Worm (Caenorhabditis elegans) whole organism, mixed stage, embryonic: ENCODE measurements around the gene C28H8.3.
A peak's percentile ranks its signal among the peaks of the same experiment; 100 is the strongest.

Experiments used
- M03D4.4 ChIP-seq: sonication (generic microtip); optimal IDR thresholded peaks from 2 replicates; lab custom pipeline; 2017; ENCODE audit warnings: mild to moderate bottlenecking, missing genetic modification characterization, missing compliant biosample characterization
- bed-3 ChIP-seq: fragments of 200-800 bp; sonication (Bioruptor generic); optimal IDR thresholded peaks from 3 replicates; lab custom pipeline; 2018; ENCODE audit warnings: mild to moderate bottlenecking, missing genetic modification characterization, moderate library complexity, missing compliant biosample characterization
- blmp-1 ChIP-seq: fragments of 150-350 bp; optimal IDR thresholded peaks from 2 replicates; lab custom pipeline; 2014; ENCODE audit warnings: missing biosample characterization, missing genetic modification characterization
- ceh-39 ChIP-seq: fragments of 150-350 bp; optimal IDR thresholded peaks from 2 replicates; lab custom pipeline; 2014; ENCODE audit warnings: missing biosample characterization, missing genetic modification characterization
- ceh-43 ChIP-seq: fragments of 200-800 bp; sonication (Bioruptor generic); optimal IDR thresholded peaks from 2 replicates; lab custom pipeline; 2018; ENCODE audit warnings: mild to moderate bottlenecking, missing genetic modification characterization, moderate library complexity, missing compliant biosample characterization
- ces-1 ChIP-seq: fragments of 150-350 bp; optimal IDR thresholded peaks from 2 replicates; lab custom pipeline; 2014; ENCODE audit warnings: missing biosample characterization, missing genetic modification reagents, missing genetic modification characterization
- cnd-1 ChIP-seq: fragments of 200-800 bp; sonication (Bioruptor generic); optimal IDR thresholded peaks from 2 replicates; lab custom pipeline; 2018; ENCODE audit warnings: mild to moderate bottlenecking, missing genetic modification characterization, missing compliant biosample characterization
- drap-1 ChIP-seq: fragments of 200-800 bp; sonication (Bioruptor generic); optimal IDR thresholded peaks from 3 replicates; lab custom pipeline; 2018; ENCODE audit warnings: mild to moderate bottlenecking, missing genetic modification characterization, missing compliant biosample characterization
- elt-3 ChIP-seq: fragments of 150-350 bp; optimal IDR thresholded peaks from 2 replicates; lab custom pipeline; 2014; ENCODE audit warnings: missing biosample characterization, missing genetic modification characterization
- flh-1 ChIP-seq: fragments of 200-800 bp; sonication (Bioruptor generic); optimal IDR thresholded peaks from 2 replicates; lab custom pipeline; 2018; ENCODE audit warnings: mild to moderate bottlenecking, missing genetic modification characterization, moderate library complexity, missing compliant biosample characterization
- ham-2 ChIP-seq: fragments of 200-800 bp; sonication (Bioruptor generic); optimal IDR thresholded peaks from 2 replicates; lab custom pipeline; 2018; ENCODE audit warnings: mild to moderate bottlenecking, missing genetic modification characterization, missing compliant biosample characterization
- hlh-1 ChIP-seq: fragments of 150-350 bp; optimal IDR thresholded peaks from 2 replicates; lab custom pipeline; 2014; ENCODE audit warnings: missing biosample characterization, missing genetic modification reagents, missing genetic modification characterization
- lin-13 ChIP-seq: fragments of 150-350 bp; optimal IDR thresholded peaks from 2 replicates; lab custom pipeline; 2014; ENCODE audit warnings: missing biosample characterization, missing genetic modification characterization
- lsy-2 ChIP-seq: fragments of 150-350 bp; optimal IDR thresholded peaks from 2 replicates; lab custom pipeline; 2014; ENCODE audit warnings: missing biosample characterization, missing genetic modification characterization
- mab-5 ChIP-seq: fragments of 150-350 bp; optimal IDR thresholded peaks from 2 replicates; lab custom pipeline; 2014; ENCODE audit warnings: missing biosample characterization, missing genetic modification characterization
- mep-1 ChIP-seq: fragments of 150-350 bp; optimal IDR thresholded peaks from 2 replicates; lab custom pipeline; 2017; ENCODE audit warnings: missing biosample characterization, missing genetic modification reagents, missing genetic modification characterization, inconsistent platforms
- mls-2 ChIP-seq: sonication (generic microtip); optimal IDR thresholded peaks from 2 replicates; lab custom pipeline; 2016; ENCODE audit warnings: mild to moderate bottlenecking, missing genetic modification characterization, moderate library complexity, missing compliant biosample characterization
- nhr-12 ChIP-seq: fragments of 150-350 bp; optimal IDR thresholded peaks from 2 replicates; lab custom pipeline; 2014; ENCODE audit warnings: missing biosample characterization, missing genetic modification characterization
- nhr-2 ChIP-seq: fragments of 150-350 bp; optimal IDR thresholded peaks from 2 replicates; lab custom pipeline; 2014; ENCODE audit warnings: missing biosample characterization, missing genetic modification characterization
- nhr-237 ChIP-seq: fragments of 150-350 bp; optimal IDR thresholded peaks from 2 replicates; lab custom pipeline; 2014; ENCODE audit warnings: missing biosample characterization, missing genetic modification characterization
- nhr-28 ChIP-seq: fragments of 150-350 bp; optimal IDR thresholded peaks from 2 replicates; lab custom pipeline; 2014; ENCODE audit warnings: missing biosample characterization, missing genetic modification characterization
- nhr-76 ChIP-seq: sonication (generic microtip); optimal IDR thresholded peaks from 2 replicates; lab custom pipeline; 2017; ENCODE audit warnings: missing biosample characterization, missing genetic modification characterization
- pha-4 ChIP-seq: fragments of 150-350 bp; optimal IDR thresholded peaks from 2 replicates; lab custom pipeline; 2018; ENCODE audit warnings: missing biosample characterization, missing genetic modification reagents, missing genetic modification characterization
- snpc-4 ChIP-seq: fragments of 150-350 bp; optimal IDR thresholded peaks from 2 replicates; lab custom pipeline; 2014; ENCODE audit warnings: missing biosample characterization, missing genetic modification characterization
- sptf-1 ChIP-seq: sonication (generic microtip); optimal IDR thresholded peaks from 2 replicates; lab custom pipeline; 2017; ENCODE audit warnings: mild to moderate bottlenecking, missing genetic modification characterization, moderate library complexity, missing compliant biosample characterization
- tbx-8 ChIP-seq: fragments of 200-800 bp; sonication (Bioruptor generic); optimal IDR thresholded peaks from 2 replicates; lab custom pipeline; 2018; ENCODE audit warnings: mild to moderate bottlenecking, missing genetic modification characterization, moderate library complexity, missing compliant biosample characterization
- unc-120 ChIP-seq: sonication (generic microtip); optimal IDR thresholded peaks from 2 replicates; lab custom pipeline; 2017; ENCODE audit warnings: missing genetic modification characterization, missing compliant biosample characterization; ENCODE audit not compliant: poor library complexity, severe bottlenecking
- unc-39 ChIP-seq: fragments of 150-350 bp; optimal IDR thresholded peaks from 2 replicates; lab custom pipeline; 2014; ENCODE audit warnings: missing biosample characterization, missing genetic modification characterization
- unc-62 ChIP-seq: fragments of 150-350 bp; optimal IDR thresholded peaks from 2 replicates; lab custom pipeline; 2014; ENCODE audit warnings: missing biosample characterization, missing genetic modification reagents, missing genetic modification characterization
- zip-8 ChIP-seq: fragments of 150-350 bp; optimal IDR thresholded peaks from 2 replicates; lab custom pipeline; 2014; ENCODE audit warnings: missing biosample characterization, missing genetic modification characterization
- ztf-11 ChIP-seq: fragments of 150-350 bp; optimal IDR thresholded peaks from 2 replicates; lab custom pipeline; 2014; ENCODE audit warnings: missing biosample characterization, missing genetic modification characterization

The C28H8.3 gene

DNA sequence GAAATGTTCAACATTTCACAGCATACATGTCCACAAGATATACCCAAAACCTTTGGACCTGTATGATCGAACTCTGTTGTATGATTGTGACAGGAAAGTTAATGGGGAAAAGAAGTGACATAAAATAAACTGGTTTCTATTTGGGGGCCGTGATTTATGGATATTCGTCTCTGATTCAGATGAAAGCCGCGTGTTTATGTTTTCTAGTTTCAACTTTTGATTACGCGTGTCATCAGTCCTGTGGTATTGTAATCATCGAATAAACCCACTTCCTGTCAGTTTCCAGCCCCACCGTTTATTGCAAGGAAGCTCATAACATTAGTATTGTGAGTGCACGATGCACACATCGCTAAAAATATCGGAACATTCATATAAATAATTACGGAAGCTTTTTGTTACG lies 13.7 kb downstream of the C28H8.3 start:
- TF ChIP-seq cnd-1 (tag; lab: Kevin White, UChicago), result no peak
- TF ChIP-seq M03D4.4, result no peak
- TF ChIP-seq nhr-2 (tag; lab: Kevin White, UChicago), result no peak
- no peak for TF ChIP-seq pha-4 (tag; lab: Kevin White, UChicago)
- TF ChIP-seq lin-13 (tag; lab: Kevin White, UChicago), result no peak
- TF ChIP-seq ces-1, result no peak
- no peak for TF ChIP-seq ham-2 (GFP tag; lab: Kevin White, UChicago)
- TF ChIP-seq unc-39 (tag; lab: Kevin White, UChicago), result no peak
- TF ChIP-seq unc-62 (GFP tag; lab: Kevin White, UChicago), result no peak
- TF ChIP-seq zip-8 (tag; lab: Kevin White, UChicago), result no peak
- no peak for TF ChIP-seq flh-1 (GFP tag; lab: Kevin White, UChicago)
- no peak for TF ChIP-seq drap-1 (GFP tag; lab: Kevin White, UChicago)
- TF ChIP-seq elt-3, result no peak
- no peak for TF ChIP-seq sptf-1
- TF ChIP-seq nhr-12 (tag; lab: Kevin White, UChicago), result no peak
- TF ChIP-seq bed-3 (GFP tag; lab: Kevin White, UChicago), result no peak
- no peak for TF ChIP-seq mls-2 (tag; lab: Kevin White, UChicago)

DNA sequence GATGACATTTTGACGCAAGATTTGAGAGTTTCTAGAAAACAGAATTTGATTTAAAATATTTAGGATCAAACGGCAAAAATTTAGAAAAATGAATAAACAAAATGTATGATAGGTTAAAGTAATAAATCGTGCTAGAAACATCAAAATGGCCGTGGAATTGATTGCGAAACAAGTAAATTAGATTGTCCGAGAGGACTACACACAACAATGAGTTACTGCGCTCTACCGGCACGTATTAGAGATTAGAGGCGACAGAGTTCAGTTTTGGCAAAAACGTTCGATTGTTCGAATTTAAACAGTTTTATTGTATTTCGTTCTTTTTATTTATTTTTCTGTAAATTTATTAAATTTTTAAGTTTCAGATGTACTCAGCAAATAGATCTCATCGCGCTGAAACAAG lies 17.2 kb downstream of the C28H8.3 start, which contains the start of the genes dnc-2 and bcl-7:
Gene dnc-2 (minus strand): TSS at position 33 of the 400 bp plus-strand sequence.
Gene bcl-7 (plus strand): TSS at position 363 of the 400 bp plus-strand sequence.
- TF ChIP-seq blmp-1 (tag; lab: Kevin White, UChicago), result no peak
- TF ChIP-seq mep-1 (tag; lab: Kevin White, UChicago), result peak; percentile 4
- TF ChIP-seq sptf-1, result no peak
- TF ChIP-seq ces-1, result peak; percentile 72
- peak; percentile 9 for TF ChIP-seq lin-13 (tag; lab: Kevin White, UChicago)
- peak; percentile 1 for TF ChIP-seq pha-4 (tag; lab: Kevin White, UChicago)
- no peak for TF ChIP-seq flh-1 (GFP tag; lab: Kevin White, UChicago)
- no peak for TF ChIP-seq unc-62 (GFP tag; lab: Kevin White, UChicago)
- no peak for TF ChIP-seq tbx-8 (GFP tag; lab: Kevin White, UChicago)
- no peak for TF ChIP-seq elt-3
- no peak for TF ChIP-seq bed-3 (GFP tag; lab: Kevin White, UChicago)
- TF ChIP-seq ztf-11 (tag; lab: Kevin White, UChicago), result no peak
- no peak for TF ChIP-seq M03D4.4

DNA sequence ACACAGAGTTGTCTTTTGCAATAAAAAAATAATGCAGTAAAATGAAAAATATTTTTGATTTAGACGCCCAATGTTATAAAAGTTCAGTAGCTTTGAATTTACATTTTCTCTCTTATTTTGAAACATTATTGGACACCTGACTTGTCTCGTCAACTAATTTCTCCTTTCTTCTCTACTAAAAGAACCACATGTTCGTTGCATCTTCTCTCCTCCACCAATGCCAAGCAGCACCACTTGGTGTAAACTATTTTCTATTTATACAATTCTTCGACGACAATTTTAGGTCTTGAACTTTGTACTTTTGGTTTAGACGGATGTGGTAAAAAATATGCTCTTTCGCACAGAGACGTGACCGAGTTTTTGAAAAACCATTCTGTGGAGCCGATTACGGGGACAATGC lies 22.2 kb downstream of the C28H8.3 start:
- TF ChIP-seq ces-1 (no peak), mls-2 (tag; lab: Kevin White, UChicago) (no peak), flh-1 (GFP tag; lab: Kevin White, UChicago) (no peak), ceh-43 (GFP tag; lab: Kevin White, UChicago) (no peak), ham-2 (GFP tag; lab: Kevin White, UChicago) (no peak), unc-120 (tag; lab: Kevin White, UChicago) (peak; percentile 17), cnd-1 (tag; lab: Kevin White, UChicago) (no peak), nhr-237 (tag; lab: Kevin White, UChicago) (no peak), mab-5 (no peak), nhr-2 (tag; lab: Kevin White, UChicago) (no peak), pha-4 (tag; lab: Kevin White, UChicago) (no peak), unc-39 (tag; lab: Kevin White, UChicago) (no peak), mep-1 (tag; lab: Kevin White, UChicago) (no peak), ceh-39 (no peak), snpc-4 (tag; lab: Kevin White, UChicago) (no peak), zip-8 (tag; lab: Kevin White, UChicago) (no peak), unc-62 (GFP tag; lab: Kevin White, UChicago) (peak; percentile 27), nhr-12 (tag; lab: Kevin White, UChicago) (no peak), elt-3 (no peak), nhr-28 (tag; lab: Kevin White, UChicago) (no peak), nhr-76 (tag; lab: Kevin White, UChicago) (no peak), hlh-1 (tag; lab: Kevin White, UChicago) (peak; percentile 95)

DNA sequence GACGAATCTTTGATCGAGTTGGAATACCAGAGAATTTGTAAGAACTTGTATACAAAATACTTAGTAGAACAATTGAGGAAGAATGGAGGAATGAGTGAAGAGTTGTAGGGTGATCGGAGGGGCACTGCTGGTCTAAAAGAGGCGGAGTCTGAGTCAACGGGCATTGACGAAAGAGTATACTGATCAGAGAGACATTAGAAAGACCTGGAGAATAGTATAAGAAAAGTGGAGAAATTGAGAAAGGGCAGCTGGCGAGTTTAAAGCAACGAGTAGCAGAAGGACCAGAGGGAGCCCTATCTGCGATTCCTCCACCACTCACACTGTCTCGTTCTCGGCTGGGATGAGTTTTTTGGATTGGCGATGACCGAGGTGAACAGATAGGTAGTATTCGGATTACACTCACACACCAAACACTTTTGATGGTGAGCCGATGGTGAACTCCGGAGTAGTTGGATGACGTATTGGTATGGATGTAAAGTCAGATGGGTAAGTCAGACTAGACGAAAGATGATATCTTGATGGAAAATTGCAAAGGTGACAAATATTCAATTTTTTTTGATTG lies 23.0 kb downstream of the C28H8.3 start, which contains the start of gene EGAP1.5:
Gene EGAP1.5 (plus strand): TSS at position 289 of the 562 bp plus-strand sequence.
- no peak for TF ChIP-seq mls-2 (tag; lab: Kevin White, UChicago)
- no peak for TF ChIP-seq lin-13 (tag; lab: Kevin White, UChicago)
- no peak for TF ChIP-seq drap-1 (GFP tag; lab: Kevin White, UChicago)
- TF ChIP-seq unc-62 (GFP tag; lab: Kevin White, UChicago), result peak; percentile 62
- TF ChIP-seq nhr-12 (tag; lab: Kevin White, UChicago), result no peak
- no peak for TF ChIP-seq unc-39 (tag; lab: Kevin White, UChicago)
- TF ChIP-seq ces-1, result no peak
- no peak for TF ChIP-seq M03D4.4
- no peak for TF ChIP-seq lsy-2 (tag; lab: Kevin White, UChicago)
- peak; percentile 81 for TF ChIP-seq unc-120 (tag; lab: Kevin White, UChicago)
- no peak for TF ChIP-seq blmp-1 (tag; lab: Kevin White, UChicago)
- TF ChIP-seq nhr-2 (tag; lab: Kevin White, UChicago), result no peak
- no peak for TF ChIP-seq mep-1 (tag; lab: Kevin White, UChicago)
- TF ChIP-seq hlh-1 (tag; lab: Kevin White, UChicago), result peak; percentile 97
